Worm (Caenorhabditis elegans) whole organism, young adult: ENCODE measurements around the gene ins-11.
"Not testable (repeated sequence)": the region's sequence is repeated elsewhere in the genome, so short reads cannot be mapped to it uniquely, and the experiment has no call there.

Experiments used
- C06A6.2 ChIP-seq: fragments of 200-800 bp; sonication (Bioruptor generic); conservative IDR thresholded peaks from 2 replicates; pipeline ENCODE4 v1.3.6; 2022; ENCODE audit warnings: missing genetic modification characterization, missing compliant biosample characterization
- F10E7.11 ChIP-seq: sonication (generic microtip); optimal IDR thresholded peaks from 2 replicates; lab custom pipeline; 2017; ENCODE audit warnings: mild to moderate bottlenecking, missing genetic modification characterization, moderate library complexity, missing compliant biosample characterization
- F37B4.10 ChIP-seq: fragments of 200-800 bp; sonication (Bioruptor generic); IDR thresholded peaks from 2 replicates; pipeline ENCODE4 v1.3.6; 2022; ENCODE audit warnings: missing genetic modification characterization, missing compliant biosample characterization
- F57C9.4 ChIP-seq: sonication (generic microtip); optimal IDR thresholded peaks from 2 replicates; lab custom pipeline; 2017; ENCODE audit warnings: mild to moderate bottlenecking, missing genetic modification characterization, missing compliant biosample characterization
- K11D2.4 ChIP-seq: fragments of 200-800 bp; sonication (Bioruptor generic); IDR thresholded peaks from 2 replicates; pipeline ENCODE4 v1.3.6; 2022; ENCODE audit warnings: missing genetic modification reagents, missing genetic modification characterization, missing compliant biosample characterization
- Y79H2A.3 ChIP-seq: fragments of 200-800 bp; sonication (Bioruptor generic); conservative IDR thresholded peaks from 2 replicates; pipeline ENCODE4 v1.3.6; 2022; ENCODE audit warnings: missing genetic modification reagents, missing genetic modification characterization, missing compliant biosample characterization
- athp-1 ChIP-seq: sonication (generic microtip); optimal IDR thresholded peaks from 2 replicates; lab custom pipeline; 2017; ENCODE audit warnings: mild to moderate bottlenecking, missing genetic modification characterization, missing compliant biosample characterization
- attf-3 ChIP-seq: fragments of 200-800 bp; sonication (Bioruptor generic); conservative IDR thresholded peaks from 2 replicates; pipeline ENCODE4 v1.3.6; 2022; ENCODE audit warnings: missing genetic modification reagents, missing genetic modification characterization, missing compliant biosample characterization
- ceh-40 ChIP-seq: fragments of 200-800 bp; sonication (Bioruptor generic); IDR thresholded peaks from 2 replicates; pipeline ENCODE4 v1.3.6; 2022; ENCODE audit warnings: missing genetic modification characterization, missing compliant biosample characterization
- ceh-79 ChIP-seq: sonication (generic microtip); optimal IDR thresholded peaks from 2 replicates; lab custom pipeline; 2017; ENCODE audit warnings: mild to moderate bottlenecking, missing genetic modification characterization, missing compliant biosample characterization
- die-1 ChIP-seq: sonication (generic microtip); optimal IDR thresholded peaks from 2 replicates; lab custom pipeline; 2016; ENCODE audit warnings: missing genotype, mild to moderate bottlenecking, missing genetic modification characterization, missing compliant biosample characterization
- dox-1 ChIP-seq: fragments of 200-800 bp; sonication (Bioruptor generic); IDR thresholded peaks from 2 replicates; pipeline ENCODE4 v1.3.6; 2022; ENCODE audit warnings: missing genetic modification reagents, missing genetic modification characterization, missing compliant biosample characterization
- efl-1 ChIP-seq: fragments of 150-350 bp; optimal IDR thresholded peaks from 2 replicates; lab custom pipeline; 2014; ENCODE audit warnings: missing biosample characterization, missing genetic modification reagents, missing genetic modification characterization
- him-1 ChIP-seq: sonication (generic microtip); optimal IDR thresholded peaks from 2 replicates; lab custom pipeline; 2016; ENCODE audit warnings: missing genotype, missing genetic modification reagents, missing genetic modification characterization, missing compliant biosample characterization
- hlh-26 ChIP-seq: fragments of 200-800 bp; sonication (Bioruptor generic); conservative IDR thresholded peaks from 2 replicates; pipeline ENCODE4 v1.3.6; 2022; ENCODE audit warnings: missing genetic modification reagents, missing genetic modification characterization, missing compliant biosample characterization
- hmg-1.2 ChIP-seq: fragments of 200-800 bp; sonication (Bioruptor generic); IDR thresholded peaks from 2 replicates; pipeline ENCODE4 v1.3.6; 2022; ENCODE audit warnings: missing genetic modification reagents, missing genetic modification characterization, missing compliant biosample characterization
- hmg-20 ChIP-seq: fragments of 200-800 bp; sonication (Bioruptor generic); IDR thresholded peaks from 2 replicates; pipeline ENCODE4 v1.3.6; 2022; ENCODE audit warnings: missing genetic modification reagents, missing genetic modification characterization, missing compliant biosample characterization
- lag-1 ChIP-seq: fragments of 200-800 bp; sonication (Bioruptor generic); IDR thresholded peaks from 2 replicates; pipeline ENCODE4 v1.3.6; 2022; ENCODE audit warnings: missing genetic modification reagents, missing genetic modification characterization, missing compliant biosample characterization
- lin-54 ChIP-seq: fragments of 200-800 bp; sonication (Bioruptor generic); optimal IDR thresholded peaks from 2 replicates; lab custom pipeline; 2018; ENCODE audit warnings: mild to moderate bottlenecking, missing genetic modification characterization, missing compliant biosample characterization
- lir-1 ChIP-seq: fragments of 200-800 bp; sonication (Bioruptor generic); conservative IDR thresholded peaks from 2 replicates; pipeline ENCODE4 v1.3.6; 2022; ENCODE audit warnings: missing genetic modification reagents, missing genetic modification characterization, missing compliant biosample characterization
- mcd-1 ChIP-seq: fragments of 200-800 bp; sonication (Bioruptor generic); IDR thresholded peaks from 2 replicates; pipeline ENCODE4 v1.3.6; 2022; ENCODE audit warnings: missing genetic modification reagents, missing genetic modification characterization, missing compliant biosample characterization
- mes-4 ChIP-seq: sonication (generic microtip); optimal IDR thresholded peaks from 2 replicates; lab custom pipeline; 2016; ENCODE audit warnings: missing genotype, missing genetic modification characterization, missing compliant biosample characterization
- mxl-1 ChIP-seq: sonication (generic microtip); optimal IDR thresholded peaks from 2 replicates; lab custom pipeline; 2016; ENCODE audit warnings: missing genetic modification characterization, missing compliant biosample characterization
- nfya-1 ChIP-seq: sonication (generic microtip); optimal IDR thresholded peaks from 2 replicates; lab custom pipeline; 2017; ENCODE audit warnings: antibody characterized with exemption, missing compliant biosample characterization, missing genetic modification characterization, borderline replicate concordance; ENCODE audit not compliant: insufficient read depth
- nfya-2 ChIP-seq: fragments of 200-800 bp; sonication (Bioruptor generic); IDR thresholded peaks from 2 replicates; pipeline ENCODE4 v1.3.6; 2022; ENCODE audit warnings: missing genetic modification reagents, missing genetic modification characterization, missing compliant biosample characterization
- nhr-179 ChIP-seq: sonication (generic microtip); optimal IDR thresholded peaks from 2 replicates; lab custom pipeline; 2016; ENCODE audit warnings: mild to moderate bottlenecking, missing genetic modification characterization, missing compliant biosample characterization
- repo-1 ChIP-seq: sonication (generic microtip); optimal IDR thresholded peaks from 2 replicates; lab custom pipeline; 2017; ENCODE audit warnings: mild to moderate bottlenecking, missing genetic modification characterization, missing compliant biosample characterization
- sea-2 ChIP-seq: fragments of 200-800 bp; sonication (Bioruptor generic); IDR thresholded peaks from 2 replicates; pipeline ENCODE4 v1.3.6; 2022; ENCODE audit warnings: missing genetic modification characterization, missing compliant biosample characterization
- snpc-1.1 ChIP-seq: sonication (generic microtip); optimal IDR thresholded peaks from 2 replicates; lab custom pipeline; 2017; ENCODE audit warnings: missing genetic modification characterization, mild to moderate bottlenecking, missing compliant biosample characterization, antibody characterized with exemption, moderate library complexity, missing genotype, missing genetic modification reagents; ENCODE audit not compliant: insufficient read depth
- snpc-3.4 ChIP-seq: sonication (generic microtip); optimal IDR thresholded peaks from 2 replicates; lab custom pipeline; 2017; ENCODE audit warnings: missing genetic modification characterization, mild to moderate bottlenecking, missing compliant biosample characterization, antibody characterized with exemption, moderate library complexity, missing genotype, missing genetic modification reagents
- zfh-2 ChIP-seq: fragments of 200-800 bp; sonication (Bioruptor generic); conservative IDR thresholded peaks from 2 replicates; pipeline ENCODE4 v1.3.6; 2022; ENCODE audit warnings: missing genetic modification reagents, missing genetic modification characterization, missing compliant biosample characterization
- ztf-22 ChIP-seq: fragments of 200-800 bp; sonication (Bioruptor generic); optimal IDR thresholded peaks from 2 replicates; lab custom pipeline; 2018; ENCODE audit warnings: mild to moderate bottlenecking, missing genetic modification characterization, moderate library complexity, missing compliant biosample characterization
- ztf-28 ChIP-seq: fragments of 200-800 bp; sonication (Bioruptor generic); IDR thresholded peaks from 2 replicates; pipeline ENCODE4 v1.3.6; 2022; ENCODE audit warnings: missing genetic modification reagents, missing genetic modification characterization, missing compliant biosample characterization

The ins-11 gene

DNA sequence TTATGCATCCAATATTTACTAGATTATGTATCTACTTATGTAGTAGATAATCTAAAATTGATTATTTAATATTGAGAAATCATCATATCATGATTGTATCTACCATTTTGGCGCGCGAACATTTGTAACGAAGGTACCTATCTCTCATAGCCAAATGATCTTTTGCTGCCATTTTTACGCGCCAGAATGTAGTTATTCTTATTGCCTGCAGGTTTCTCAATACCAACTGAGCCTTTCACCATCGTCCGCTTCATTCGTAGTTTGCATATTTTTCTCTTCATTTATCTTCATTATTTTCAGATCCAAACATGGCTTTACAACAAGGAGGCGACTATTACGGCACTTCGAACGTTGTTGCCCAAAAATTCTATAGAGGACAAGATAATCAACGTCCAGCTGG, 28.7 kb upstream of the ins-11 start, which contains the start of gene ZK177.1:
Gene ZK177.1 (plus strand): TSS at position 301 of the 400 bp plus-strand sequence.
- TF ChIP-seq mxl-1 (tag; lab: Kevin White, UChicago) (no peak), efl-1 (GFP tag; lab: Kevin White, UChicago) (peak; percentile 13)

DNA sequence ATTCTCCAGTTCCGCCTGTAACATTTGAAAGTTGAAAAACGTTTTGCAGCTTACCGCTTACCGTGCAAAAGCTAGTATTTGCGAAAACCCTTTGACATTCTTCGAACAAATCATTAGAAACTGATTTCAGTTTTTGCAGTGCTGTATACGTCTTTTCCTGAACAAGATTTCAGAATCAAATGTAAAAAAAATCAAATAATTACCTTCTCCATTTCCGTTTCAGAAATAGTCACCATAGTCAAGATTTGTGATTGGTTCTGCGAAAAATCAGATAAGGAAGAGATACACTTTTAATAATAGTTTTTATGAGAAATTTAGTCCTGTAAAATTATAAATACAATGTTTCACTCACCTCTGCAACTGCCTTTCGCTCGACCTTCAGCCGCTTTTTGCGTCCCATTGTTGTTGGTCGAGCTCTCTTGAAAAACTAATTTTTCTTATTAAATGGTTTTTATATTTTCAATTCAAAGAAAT, 24.6 kb upstream of the ins-11 start, which contains the start of gene C17C3.9:
Gene C17C3.9 (minus strand): TSS at position 424 of the 474 bp plus-strand sequence.
- TF ChIP-seq K11D2.4 (GFP tag; lab: Robert Waterston, UW), result no peak
- no peak for TF ChIP-seq repo-1 (tag; lab: Kevin White, UChicago)
- no peak for TF ChIP-seq lag-1 (GFP tag; lab: Robert Waterston, UW)

DNA sequence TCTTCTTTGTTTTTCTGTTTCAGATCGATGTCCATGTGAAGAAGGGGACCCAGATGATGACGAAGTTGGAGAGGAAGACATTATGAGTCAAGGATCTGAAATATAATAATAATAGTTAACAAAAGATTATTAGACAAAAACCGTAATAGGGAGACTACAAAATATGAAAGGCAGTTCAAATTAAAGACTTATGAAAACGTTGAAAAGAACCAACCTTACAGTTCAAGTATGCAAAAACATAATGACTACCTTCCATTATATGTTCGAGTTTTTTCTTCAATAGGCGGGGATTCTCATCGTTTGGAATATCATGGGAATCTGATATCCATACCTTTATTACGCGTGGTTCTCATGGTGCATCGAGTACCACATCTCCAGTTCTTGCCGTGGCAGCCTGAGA, 22.9 kb upstream of the ins-11 start, which contains the start of gene hlh-26:
Gene hlh-26 (minus strand): TSS at position 101 of the 400 bp plus-strand sequence.
- no peak for TF ChIP-seq nhr-179 (tag; lab: Kevin White, UChicago)
- TF ChIP-seq ztf-22 (GFP tag; lab: Kevin White, UChicago), result no peak
- no peak for TF ChIP-seq mes-4 (tag; lab: Kevin White, UChicago)
- no peak for TF ChIP-seq ceh-79

DNA sequence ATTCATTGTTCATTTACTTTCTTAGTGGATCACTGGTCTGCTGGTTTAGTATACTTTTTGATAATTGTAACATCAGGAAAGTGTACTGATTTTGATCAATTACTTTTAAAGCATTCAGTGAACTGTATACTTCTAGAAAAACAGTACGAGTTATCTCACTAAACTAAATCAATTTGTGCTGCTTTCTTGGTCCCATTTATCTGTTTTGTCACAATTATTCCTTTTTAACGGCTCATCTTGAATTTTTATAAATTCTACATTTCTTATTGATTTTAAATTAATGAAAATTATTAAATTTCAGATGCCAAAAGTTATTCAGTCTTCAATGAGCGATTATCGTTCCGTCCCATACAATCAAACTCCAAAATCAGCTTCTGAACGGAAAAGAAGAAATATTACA, 21.6 kb upstream of the ins-11 start, which contains the start of gene hlh-25:
Gene hlh-25 (plus strand): TSS at position 301 of the 400 bp plus-strand sequence.
- not testable (repeated sequence) for TF ChIP-seq Y79H2A.3 (GFP tag; lab: Robert Waterston, UW); mcd-1 (GFP tag; lab: Robert Waterston, UW); die-1 (tag; lab: Kevin White, UChicago)

DNA sequence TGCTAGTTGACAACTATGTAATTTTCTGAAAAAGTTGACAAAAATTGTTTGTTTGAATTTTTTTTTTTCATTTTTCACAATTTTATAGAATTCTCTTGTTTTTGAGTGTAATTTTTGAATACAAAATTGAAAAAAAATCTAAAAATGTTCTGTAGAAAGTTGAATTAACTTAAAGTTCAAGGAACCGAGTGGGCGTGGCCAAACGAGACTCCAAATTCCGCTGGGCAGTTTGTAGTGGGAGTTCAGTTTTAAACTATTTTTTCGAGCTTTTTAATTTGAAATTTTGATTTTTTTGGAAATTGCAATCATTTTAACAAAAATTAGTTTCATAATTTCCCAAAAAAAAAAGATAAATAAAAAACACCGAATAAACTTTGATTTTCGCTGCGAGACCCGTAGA, 19.5 kb upstream of the ins-11 start:
- no peak for TF ChIP-seq F57C9.4 (tag; lab: Kevin White, UChicago)
- peak; percentile 39; the same call in 1 of the 2 replicates for TF ChIP-seq attf-3
- no peak for TF ChIP-seq efl-1 (GFP tag; lab: Kevin White, UChicago)

DNA sequence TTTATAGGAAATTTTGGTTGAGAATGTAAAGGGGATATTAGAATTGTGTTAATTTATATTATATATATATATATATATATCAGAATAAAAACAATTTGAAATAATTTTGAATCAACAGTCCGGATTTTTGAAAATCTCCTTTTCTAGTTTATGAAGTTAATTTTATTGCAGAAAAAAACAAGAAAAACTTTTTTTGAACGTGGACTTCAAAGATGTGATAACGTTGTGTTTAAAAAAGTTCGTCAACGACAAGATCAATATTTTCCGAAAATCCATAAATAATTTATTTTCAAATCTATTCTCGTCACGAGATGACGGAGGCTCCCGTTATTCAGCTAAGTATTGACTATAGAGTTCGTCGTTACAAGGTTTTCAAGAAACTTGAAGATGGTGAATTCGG, 19.0 kb upstream of the ins-11 start, which contains the start of gene C17C3.11:
Gene C17C3.11 (plus strand): TSS at position 301 of the 400 bp plus-strand sequence.
- TF ChIP-seq zfh-2, result no peak
- no peak for TF ChIP-seq F37B4.10 (GFP tag; lab: Robert Waterston, UW)
- no peak for TF ChIP-seq C06A6.2 (GFP tag; lab: Robert Waterston, UW)
- no peak for TF ChIP-seq F10E7.11 (tag; lab: Kevin White, UChicago)
- TF ChIP-seq hmg-20, result no peak
- TF ChIP-seq hlh-26 (GFP tag; lab: Robert Waterston, UW), result no peak
- no peak for TF ChIP-seq snpc-3.4 (tag; lab: Kevin White, UChicago)
- no peak for TF ChIP-seq snpc-1.1

DNA sequence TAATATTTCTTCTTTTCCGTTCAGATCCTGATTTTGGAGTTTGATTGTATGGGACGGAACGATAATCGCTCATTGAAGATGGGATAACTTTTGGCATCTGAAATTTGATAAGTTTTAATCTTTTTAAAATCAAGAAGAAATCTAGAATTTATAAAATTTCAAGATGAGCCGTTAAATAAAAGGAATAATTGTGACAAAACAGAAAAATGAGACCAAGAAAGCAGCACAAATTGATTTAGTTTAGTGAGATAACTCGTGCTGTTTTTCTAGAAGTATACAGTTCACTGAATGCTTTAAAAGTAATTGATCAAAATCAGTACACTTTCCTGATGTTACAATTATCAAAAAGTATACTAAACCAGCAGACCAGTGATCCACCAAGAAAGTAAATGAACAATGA, 16.4 kb upstream of the ins-11 start, which contains the start of gene hlh-27:
Gene hlh-27 (minus strand): TSS at position 101 of the 400 bp plus-strand sequence.
- not testable (repeated sequence) for TF ChIP-seq ceh-40 (GFP tag; lab: Robert Waterston, UW); hmg-1.2 (GFP tag; lab: Robert Waterston, UW); die-1 (tag; lab: Kevin White, UChicago)

ce11 chrII:5541685-5542084, 14.8 kb upstream of the ins-11 start, which contains the start of gene C17C3.24:
TSS of gene C17C3.24 (minus strand) at chrII:5541785.
- no peak for TF ChIP-seq him-1
- TF ChIP-seq zfh-2, result no peak
- TF ChIP-seq dox-1, result no peak
- no peak for TF ChIP-seq nfya-2 (GFP tag; lab: Robert Waterston, UW)
- TF ChIP-seq sea-2 (GFP tag; lab: Robert Waterston, UW), result no peak
- no peak for TF ChIP-seq ztf-28 (GFP tag; lab: Robert Waterston, UW)
- no peak for TF ChIP-seq athp-1 (tag; lab: Kevin White, UChicago)
- no peak for TF ChIP-seq lir-1
- TF ChIP-seq nfya-1 (tag; lab: Kevin White, UChicago), result no peak
- TF ChIP-seq lin-54 (GFP tag; lab: Kevin White, UChicago), result no peak
